Worm (Caenorhabditis elegans) whole organism, young adult: Measurements from ENCODE around the gene sprr-2.

Experiments
- B0019.2 ChIP-seq: fragments of 200-800 bp; sonication (Bioruptor generic); conservative IDR thresholded peaks from 2 replicates; pipeline ENCODE4 v1.3.6; 2022; ENCODE audit warnings: missing genetic modification reagents, missing genetic modification characterization, missing compliant biosample characterization
- B0261.1 ChIP-seq: sonication (generic microtip); optimal IDR thresholded peaks from 2 replicates; lab custom pipeline; 2016; ENCODE audit warnings: mild to moderate bottlenecking, missing genetic modification characterization, moderate library complexity, missing compliant biosample characterization
- D2030.7 ChIP-seq: fragments of 200-800 bp; sonication (Bioruptor generic); IDR thresholded peaks from 2 replicates; pipeline ENCODE4 v1.3.6; 2022; ENCODE audit warnings: missing genetic modification reagents, missing genetic modification characterization, missing compliant biosample characterization
- F23B12.7 ChIP-seq: sonication (generic microtip); optimal IDR thresholded peaks from 2 replicates; lab custom pipeline; 2017; ENCODE audit warnings: missing genetic modification characterization, mild to moderate bottlenecking, missing compliant biosample characterization, antibody characterized with exemption, moderate library complexity; ENCODE audit not compliant: insufficient read depth
- F37B4.10 ChIP-seq: fragments of 200-800 bp; sonication (Bioruptor generic); IDR thresholded peaks from 2 replicates; pipeline ENCODE4 v1.3.6; 2022; ENCODE audit warnings: missing genetic modification characterization, missing compliant biosample characterization
- F52B5.7 ChIP-seq: sonication (generic microtip); optimal IDR thresholded peaks from 2 replicates; lab custom pipeline; 2016; ENCODE audit warnings: mild to moderate bottlenecking, missing genetic modification characterization, missing compliant biosample characterization
- F57A8.1 ChIP-seq: fragments of 200-800 bp; sonication (Bioruptor generic); optimal IDR thresholded peaks from 2 replicates; lab custom pipeline; 2018; ENCODE audit warnings: mild to moderate bottlenecking, missing genetic modification characterization, moderate library complexity, missing compliant biosample characterization
- K11D2.4 ChIP-seq: fragments of 200-800 bp; sonication (Bioruptor generic); IDR thresholded peaks from 2 replicates; pipeline ENCODE4 v1.3.6; 2022; ENCODE audit warnings: missing genetic modification reagents, missing genetic modification characterization, missing compliant biosample characterization
- T07F8.4 ChIP-seq: sonication (generic microtip); optimal IDR thresholded peaks from 2 replicates; lab custom pipeline; 2016; ENCODE audit warnings: mild to moderate bottlenecking, missing genetic modification characterization, moderate library complexity, missing compliant biosample characterization
- ZK185.1 ChIP-seq: sonication (generic microtip); optimal IDR thresholded peaks from 2 replicates; lab custom pipeline; 2016; ENCODE audit warnings: mild to moderate bottlenecking, missing genetic modification characterization, missing compliant biosample characterization; ENCODE audit not compliant: poor library complexity, severe bottlenecking
- atf-7 ChIP-seq: sonication (generic microtip); optimal IDR thresholded peaks from 2 replicates; lab custom pipeline; 2017; ENCODE audit warnings: mild to moderate bottlenecking, missing genetic modification characterization, missing compliant biosample characterization
- bed-2 ChIP-seq: fragments of 200-800 bp; sonication (Bioruptor generic); IDR thresholded peaks from 2 replicates; pipeline ENCODE4 v1.3.6; 2022; ENCODE audit warnings: missing genetic modification reagents, missing genetic modification characterization, missing compliant biosample characterization
- ceh-58 ChIP-seq: fragments of 200-800 bp; sonication (Bioruptor generic); IDR thresholded peaks from 2 replicates; pipeline ENCODE4 v1.3.6; 2022; ENCODE audit warnings: missing genetic modification characterization, missing compliant biosample characterization
- ceh-91 ChIP-seq: fragments of 200-800 bp; sonication (Bioruptor generic); IDR thresholded peaks from 2 replicates; pipeline ENCODE4 v1.3.6; 2022; ENCODE audit warnings: missing genetic modification reagents, missing genetic modification characterization, missing compliant biosample characterization
- chd-7 ChIP-seq: sonication (generic microtip); optimal IDR thresholded peaks from 2 replicates; lab custom pipeline; 2016; ENCODE audit warnings: mild to moderate bottlenecking, missing genetic modification characterization, moderate library complexity, missing compliant biosample characterization
- dpff-1 ChIP-seq: sonication (generic microtip); optimal IDR thresholded peaks from 2 replicates; lab custom pipeline; 2017; ENCODE audit warnings: mild to moderate bottlenecking, missing genetic modification characterization, missing compliant biosample characterization
- dpl-1 ChIP-seq: fragments of 150-350 bp; optimal IDR thresholded peaks from 2 replicates; lab custom pipeline; 2014; ENCODE audit warnings: missing biosample characterization, missing genetic modification reagents, missing genetic modification characterization
- efl-1 ChIP-seq: fragments of 150-350 bp; optimal IDR thresholded peaks from 2 replicates; lab custom pipeline; 2014; ENCODE audit warnings: missing biosample characterization, missing genetic modification reagents, missing genetic modification characterization
- egl-18 ChIP-seq: fragments of 200-800 bp; sonication (Bioruptor generic); IDR thresholded peaks from 2 replicates; pipeline ENCODE4 v1.3.6; 2022; ENCODE audit warnings: missing genetic modification reagents, missing genetic modification characterization, missing compliant biosample characterization
- egrh-3 ChIP-seq: fragments of 200-800 bp; sonication (Bioruptor generic); IDR thresholded peaks from 2 replicates; pipeline ENCODE4 v1.3.6; 2022; ENCODE audit warnings: missing genetic modification reagents, missing genetic modification characterization, missing compliant biosample characterization
- ekl-4 ChIP-seq: fragments of 200-800 bp; sonication (Bioruptor generic); IDR thresholded peaks from 2 replicates; pipeline ENCODE4 v1.3.6; 2022; ENCODE audit warnings: missing genetic modification reagents, missing genetic modification characterization, missing compliant biosample characterization
- ets-4 ChIP-seq: fragments of 200-800 bp; sonication (Bioruptor generic); optimal IDR thresholded peaks from 2 replicates; lab custom pipeline; 2018; ENCODE audit warnings: mild to moderate bottlenecking, missing genetic modification characterization, missing compliant biosample characterization
- fkh-3 ChIP-seq: sonication (generic microtip); optimal IDR thresholded peaks from 2 replicates; lab custom pipeline; 2016; ENCODE audit warnings: mild to moderate bottlenecking, missing genetic modification characterization, missing compliant biosample characterization
- gei-17 ChIP-seq: fragments of 200-800 bp; sonication (Bioruptor generic); optimal IDR thresholded peaks from 2 replicates; lab custom pipeline; 2018; ENCODE audit warnings: mild to moderate bottlenecking, missing genetic modification characterization, missing compliant biosample characterization
- him-1 ChIP-seq: sonication (generic microtip); optimal IDR thresholded peaks from 2 replicates; lab custom pipeline; 2016; ENCODE audit warnings: missing genotype, missing genetic modification reagents, missing genetic modification characterization, missing compliant biosample characterization
- hlh-12 ChIP-seq: sonication (generic microtip); optimal IDR thresholded peaks from 2 replicates; lab custom pipeline; 2016; ENCODE audit warnings: missing genetic modification characterization, missing compliant biosample characterization
- hlh-26 ChIP-seq: fragments of 200-800 bp; sonication (Bioruptor generic); conservative IDR thresholded peaks from 2 replicates; pipeline ENCODE4 v1.3.6; 2022; ENCODE audit warnings: missing genetic modification reagents, missing genetic modification characterization, missing compliant biosample characterization
- hmg-1.2 ChIP-seq: fragments of 200-800 bp; sonication (Bioruptor generic); IDR thresholded peaks from 2 replicates; pipeline ENCODE4 v1.3.6; 2022; ENCODE audit warnings: missing genetic modification reagents, missing genetic modification characterization, missing compliant biosample characterization
- hrde-1 ChIP-seq: sonication (generic microtip); optimal IDR thresholded peaks from 2 replicates; lab custom pipeline; 2016; ENCODE audit warnings: missing genetic modification characterization, mild to moderate bottlenecking, missing compliant biosample characterization, moderate library complexity, missing genotype, missing genetic modification reagents, borderline replicate concordance
- hsf-1 ChIP-seq: fragments of 200-800 bp; sonication (Bioruptor generic); IDR thresholded peaks from 2 replicates; pipeline ENCODE4 v1.3.6; 2022; ENCODE audit warnings: missing genetic modification reagents, missing genetic modification characterization, missing compliant biosample characterization
- lin-26 ChIP-seq: fragments of 200-800 bp; sonication (Bioruptor generic); IDR thresholded peaks from 2 replicates; pipeline ENCODE4 v1.3.6; 2022; ENCODE audit warnings: missing genetic modification reagents, missing genetic modification characterization, missing compliant biosample characterization
- madf-6 ChIP-seq: fragments of 200-800 bp; sonication (Bioruptor generic); IDR thresholded peaks from 2 replicates; pipeline ENCODE4 v1.3.6; 2022; ENCODE audit warnings: missing genetic modification reagents, missing genetic modification characterization, missing compliant biosample characterization
- madf-8 ChIP-seq: fragments of 200-800 bp; sonication (Bioruptor generic); conservative IDR thresholded peaks from 2 replicates; pipeline ENCODE4 v1.3.6; 2022; ENCODE audit warnings: missing genetic modification reagents, missing genetic modification characterization, missing compliant biosample characterization
- mel-28 ChIP-seq: sonication (generic microtip); optimal IDR thresholded peaks from 2 replicates; lab custom pipeline; 2016; ENCODE audit warnings: borderline replicate concordance, mild to moderate bottlenecking, missing genetic modification characterization, missing compliant biosample characterization
- mes-4 ChIP-seq: sonication (generic microtip); optimal IDR thresholded peaks from 2 replicates; lab custom pipeline; 2016; ENCODE audit warnings: missing genotype, missing genetic modification characterization, missing compliant biosample characterization
- mxl-1 ChIP-seq: sonication (generic microtip); optimal IDR thresholded peaks from 2 replicates; lab custom pipeline; 2016; ENCODE audit warnings: missing genetic modification characterization, missing compliant biosample characterization
- nhr-120 ChIP-seq: fragments of 200-800 bp; sonication (Bioruptor generic); IDR thresholded peaks from 2 replicates; pipeline ENCODE4 v1.3.6; 2022; ENCODE audit warnings: missing genetic modification characterization, missing compliant biosample characterization
- nhr-179 ChIP-seq: sonication (generic microtip); optimal IDR thresholded peaks from 2 replicates; lab custom pipeline; 2016; ENCODE audit warnings: mild to moderate bottlenecking, missing genetic modification characterization, missing compliant biosample characterization
- nhr-27 ChIP-seq: fragments of 200-800 bp; sonication (Bioruptor generic); optimal IDR thresholded peaks from 2 replicates; lab custom pipeline; 2018; ENCODE audit warnings: mild to moderate bottlenecking, missing genetic modification characterization, moderate library complexity, missing compliant biosample characterization
- rpc-1 ChIP-seq, 2 experiments: fragments of 150-350 bp in 1 of 2; sonication (generic microtip) in 1 of 2; optimal IDR thresholded peaks; 2 replicates each; lab custom pipeline; 2014 to 2018; ENCODE audit warnings: missing biosample characterization in 1 of 2, missing genetic modification characterization in 1 of 2, missing genetic modification reagents in 1 of 2, missing genotype in 1 of 2
- somi-1 ChIP-seq: fragments of 200-800 bp; sonication (Bioruptor generic); optimal IDR thresholded peaks from 2 replicates; lab custom pipeline; 2018; ENCODE audit warnings: mild to moderate bottlenecking, missing genetic modification characterization, missing compliant biosample characterization
- tlf-1 ChIP-seq: fragments of 200-800 bp; sonication (Bioruptor generic); optimal IDR thresholded peaks from 2 replicates; lab custom pipeline; 2018; ENCODE audit warnings: mild to moderate bottlenecking, missing genetic modification characterization, missing compliant biosample characterization
- xnd-1 ChIP-seq: sonication (generic microtip); optimal IDR thresholded peaks from 2 replicates; lab custom pipeline; 2016; ENCODE audit warnings: missing genotype, missing genetic modification reagents, missing genetic modification characterization, missing compliant biosample characterization
- zfh-2 ChIP-seq: fragments of 200-800 bp; sonication (Bioruptor generic); conservative IDR thresholded peaks from 2 replicates; pipeline ENCODE4 v1.3.6; 2022; ENCODE audit warnings: missing genetic modification reagents, missing genetic modification characterization, missing compliant biosample characterization
- zim-3 ChIP-seq: sonication (generic microtip); optimal IDR thresholded peaks from 2 replicates; lab custom pipeline; 2017; ENCODE audit warnings: mild to moderate bottlenecking, missing genetic modification characterization, moderate library complexity, missing compliant biosample characterization
- ztf-18 ChIP-seq: sonication (generic microtip); optimal IDR thresholded peaks from 2 replicates; lab custom pipeline; 2016; ENCODE audit warnings: missing genotype, mild to moderate bottlenecking, missing genetic modification characterization, missing compliant biosample characterization
- ztf-26 ChIP-seq: sonication (generic microtip); optimal IDR thresholded peaks from 2 replicates; lab custom pipeline; 2017; ENCODE audit warnings: missing genetic modification characterization, missing compliant biosample characterization
- ztf-3 ChIP-seq: fragments of 200-800 bp; sonication (Bioruptor generic); optimal IDR thresholded peaks from 2 replicates; lab custom pipeline; 2018; ENCODE audit warnings: mild to moderate bottlenecking, missing genetic modification characterization, missing compliant biosample characterization
- ztf-6 ChIP-seq: fragments of 200-800 bp; sonication (Bioruptor generic); IDR thresholded peaks from 2 replicates; pipeline ENCODE4 v1.3.6; 2022; ENCODE audit warnings: missing genetic modification reagents, missing genetic modification characterization, missing compliant biosample characterization

sprr-2 gene

DNA sequence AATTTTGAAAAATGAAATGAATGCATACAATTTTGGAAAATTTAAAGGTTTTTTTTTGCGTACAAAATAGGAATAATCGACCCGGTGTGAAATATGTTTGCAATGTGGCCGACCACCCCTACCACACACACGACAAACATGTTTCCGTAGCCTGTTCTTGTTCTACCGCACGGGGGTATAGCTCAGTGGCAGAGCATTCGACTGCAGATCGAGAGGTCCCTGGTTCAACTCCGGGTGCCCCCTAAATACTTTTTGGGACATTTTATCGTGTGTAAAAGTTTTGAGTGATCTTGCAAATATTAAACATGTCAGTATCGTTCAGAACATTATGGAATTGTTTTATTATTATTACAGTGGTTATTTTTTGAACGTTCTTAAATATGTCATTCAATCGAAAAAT is 11.5 kb downstream of the sprr-2 start (continued):
- TF ChIP-seq gei-17 (no peak), egl-18 (no peak), F52B5.7 (tag; lab: Kevin White, UChicago) (peak; percentile 74), ceh-58 (GFP tag; lab: Robert Waterston, UW) (0 out of 2 replicates have a peak, but pooled peaks have one; percentile 25), fkh-3 (tag; lab: Kevin White, UChicago) (no peak), ztf-26 (tag; lab: Kevin White, UChicago) (peak; percentile 42), hmg-1.2 (no peak; the same call in 1 of the 2 replicates), rpc-1 (optimal IDR thresholded peaks at IDR 0.05; lab: Kevin White, UChicago) (peak; percentile 87), rpc-1 (tag; optimal IDR thresholded peaks at IDR 0.05; lab: Kevin White, UChicago) (peak; percentile 96), dpff-1 (tag; lab: Kevin White, UChicago) (no peak), zfh-2 (GFP tag; lab: Robert Waterston, UW) (no peak; the same call in 1 of the 2 replicates), F23B12.7 (peak; percentile 71), ztf-6 (GFP tag; lab: Robert Waterston, UW) (no peak), dpl-1 (GFP tag; lab: Kevin White, UChicago) (no peak), hlh-12 (peak; percentile 57), nhr-27 (no peak), xnd-1 (no peak), hsf-1 (GFP tag; lab: Robert Waterston, UW) (no peak), egrh-3 (GFP tag; lab: Robert Waterston, UW) (no peak), F37B4.10 (GFP tag; lab: Robert Waterston, UW) (no peak), madf-6 (peak; percentile 63; the same call in 1 of the 2 replicates), lin-26 (GFP tag; lab: Robert Waterston, UW) (peak; percentile 95; the same call in 1 of the 2 replicates), mel-28 (tag; lab: Kevin White, UChicago) (no peak), D2030.7 (GFP tag; lab: Robert Waterston, UW) (0 out of 2 replicates have a peak, but pooled peaks have one; percentile 36), ekl-4 (GFP tag; lab: Robert Waterston, UW) (no peak; the same call in 1 of the 2 replicates), efl-1 (no peak), F57A8.1 (GFP tag; lab: Kevin White, UChicago) (no peak), tlf-1 (no peak), mes-4 (peak; percentile 3), ztf-18 (tag; lab: Kevin White, UChicago) (peak; percentile 67), ztf-3 (peak; percentile 37), somi-1 (GFP tag; lab: Kevin White, UChicago) (peak; percentile 9), hlh-26 (GFP tag; lab: Robert Waterston, UW) (no peak), nhr-120 (peak; percentile 91), ZK185.1 (tag; lab: Kevin White, UChicago) (peak; percentile 77), B0261.1 (tag; lab: Kevin White, UChicago) (peak; percentile 88), zim-3 (tag; lab: Kevin White, UChicago) (peak; percentile 58), mxl-1 (tag; lab: Kevin White, UChicago) (peak; percentile 69), madf-8 (GFP tag; lab: Robert Waterston, UW) (no peak), T07F8.4 (tag; lab: Kevin White, UChicago) (peak; percentile 46), B0019.2 (GFP tag; lab: Robert Waterston, UW) (no peak), ets-4 (peak; percentile 29), atf-7 (peak; percentile 35), bed-2 (GFP tag; lab: Robert Waterston, UW) (no peak), K11D2.4 (GFP tag; lab: Robert Waterston, UW) (no peak), chd-7 (tag; lab: Kevin White, UChicago) (peak; percentile 66), nhr-179 (tag; lab: Kevin White, UChicago) (peak; percentile 19), hrde-1 (peak; percentile 55), him-1 (tag; lab: Kevin White, UChicago) (peak; percentile 83), ceh-91 (GFP tag; lab: Robert Waterston, UW) (no peak)
